Worm (Caenorhabditis elegans) whole organism, L2 larva: ENCODE results near the gene C28H8.2.

Source experiments
- C34F6.9 ChIP-seq: fragments of 150-350 bp; optimal IDR thresholded peaks from 2 replicates; lab custom pipeline; 2014; ENCODE audit warnings: missing biosample characterization, missing genetic modification characterization
- F13H6.1 ChIP-seq: sonication (generic microtip); optimal IDR thresholded peaks from 2 replicates; lab custom pipeline; 2016; ENCODE audit warnings: missing genetic modification characterization, missing compliant biosample characterization
- Y55F3AM.14 ChIP-seq: fragments of 200-800 bp; sonication (Bioruptor generic); optimal IDR thresholded peaks from 2 replicates; lab custom pipeline; 2018; ENCODE audit warnings: mild to moderate bottlenecking, missing genetic modification characterization, missing compliant biosample characterization
- ZK546.5 ChIP-seq: sonication (generic microtip); optimal IDR thresholded peaks from 2 replicates; lab custom pipeline; 2017; ENCODE audit warnings: missing biosample characterization, missing genetic modification characterization
- alr-1 ChIP-seq: fragments of 150-350 bp; optimal IDR thresholded peaks from 2 replicates; lab custom pipeline; 2014; ENCODE audit warnings: missing biosample characterization, missing genetic modification characterization
- ama-1 ChIP-seq: fragments of 150-350 bp; optimal IDR thresholded peaks from 2 replicates; lab custom pipeline; 2018; ENCODE audit warnings: inconsistent platforms
- blmp-1 ChIP-seq: sonication (generic microtip); optimal IDR thresholded peaks from 2 replicates; lab custom pipeline; 2017; ENCODE audit warnings: missing genetic modification characterization, mild to moderate bottlenecking, missing compliant biosample characterization, antibody characterized with exemption, moderate library complexity; ENCODE audit not compliant: insufficient read depth
- ceh-82 ChIP-seq: fragments of 150-350 bp; optimal IDR thresholded peaks from 2 replicates; lab custom pipeline; 2014; ENCODE audit warnings: missing biosample characterization, missing genetic modification characterization
- crh-2 ChIP-seq: sonication (generic microtip); optimal IDR thresholded peaks from 2 replicates; lab custom pipeline; 2017; ENCODE audit warnings: missing biosample characterization, missing genetic modification characterization
- dmd-4 ChIP-seq: sonication (generic microtip); optimal IDR thresholded peaks from 2 replicates; lab custom pipeline; 2017; ENCODE audit warnings: missing biosample characterization, missing genetic modification characterization
- egl-27 ChIP-seq: sonication (generic microtip); optimal IDR thresholded peaks from 3 replicates; lab custom pipeline; 2017; ENCODE audit warnings: missing biosample characterization, missing genetic modification reagents, missing genetic modification characterization
- elt-1 ChIP-seq: fragments of 150-350 bp; optimal IDR thresholded peaks from 2 replicates; lab custom pipeline; 2014; ENCODE audit warnings: missing biosample characterization, missing genetic modification characterization
- elt-3 ChIP-seq: sonication (generic microtip); optimal IDR thresholded peaks from 2 replicates; lab custom pipeline; 2017; ENCODE audit warnings: missing biosample characterization, missing genetic modification characterization
- fos-1 ChIP-seq: fragments of 150-350 bp; optimal IDR thresholded peaks from 2 replicates; lab custom pipeline; 2014; ENCODE audit warnings: missing biosample characterization, missing genetic modification characterization
- gmeb-1 ChIP-seq: fragments of 150-350 bp; optimal IDR thresholded peaks from 2 replicates; lab custom pipeline; 2014; ENCODE audit warnings: missing biosample characterization, missing genetic modification characterization
- lin-11 ChIP-seq: fragments of 150-350 bp; sonication (generic microtip); optimal IDR thresholded peaks from 2 replicates; lab custom pipeline; 2014; ENCODE audit warnings: missing biosample characterization, missing genetic modification characterization, inconsistent platforms, mixed read lengths
- lin-13 ChIP-seq: fragments of 150-350 bp; optimal IDR thresholded peaks from 2 replicates; lab custom pipeline; 2014; ENCODE audit warnings: missing biosample characterization, missing genetic modification reagents, missing genetic modification characterization
- lin-39 ChIP-seq: fragments of 150-350 bp; optimal IDR thresholded peaks from 2 replicates; lab custom pipeline; 2014; ENCODE audit warnings: missing biosample characterization, missing genetic modification reagents, missing genetic modification characterization
- lsy-2 ChIP-seq, 2 experiments: fragments of 150-350 bp in 1 of 2; sonication (generic microtip) in 1 of 2; optimal IDR thresholded peaks; 2 replicates each; lab custom pipeline; 2014 to 2017; ENCODE audit warnings: missing biosample characterization in 2 of 2, missing genetic modification characterization in 2 of 2
- mab-5 ChIP-seq: fragments of 150-350 bp; optimal IDR thresholded peaks from 2 replicates; lab custom pipeline; 2014; ENCODE audit warnings: missing biosample characterization, missing genetic modification characterization
- mdl-1 ChIP-seq, 2 experiments: fragments of 150-350 bp in 1 of 2; sonication (generic microtip) in 1 of 2; optimal IDR thresholded peaks; 2 replicates each; lab custom pipeline; 2017; ENCODE audit warnings: missing biosample characterization in 2 of 2, missing genetic modification characterization in 2 of 2
- nhr-11 ChIP-seq: fragments of 150-350 bp; optimal IDR thresholded peaks from 2 replicates; lab custom pipeline; 2014; ENCODE audit warnings: missing biosample characterization, missing genetic modification characterization
- nhr-12 ChIP-seq: fragments of 150-350 bp; optimal IDR thresholded peaks from 2 replicates; lab custom pipeline; 2014; ENCODE audit warnings: missing biosample characterization, missing genetic modification characterization
- nhr-129 ChIP-seq: fragments of 150-350 bp; optimal IDR thresholded peaks from 2 replicates; lab custom pipeline; 2014; ENCODE audit warnings: missing biosample characterization, missing genetic modification characterization
- nhr-21 ChIP-seq: fragments of 150-350 bp; optimal IDR thresholded peaks from 2 replicates; lab custom pipeline; 2014; ENCODE audit warnings: missing biosample characterization, missing genetic modification characterization
- nhr-237 ChIP-seq: fragments of 150-350 bp; optimal IDR thresholded peaks from 2 replicates; lab custom pipeline; 2014; ENCODE audit warnings: missing biosample characterization, missing genetic modification characterization
- nhr-25 ChIP-seq: fragments of 150-350 bp; sonication (generic microtip); optimal IDR thresholded peaks from 3 replicates; lab custom pipeline; 2014; ENCODE audit warnings: missing biosample characterization, missing genetic modification characterization
- nhr-6 ChIP-seq: fragments of 150-350 bp; optimal IDR thresholded peaks from 2 replicates; lab custom pipeline; 2014; ENCODE audit warnings: missing biosample characterization, missing genetic modification characterization
- nhr-77 ChIP-seq: fragments of 150-350 bp; optimal IDR thresholded peaks from 2 replicates; lab custom pipeline; 2014; ENCODE audit warnings: missing biosample characterization, missing genetic modification characterization
- peb-1 ChIP-seq: fragments of 150-350 bp; optimal IDR thresholded peaks from 2 replicates; lab custom pipeline; 2014; ENCODE audit warnings: missing biosample characterization, missing genetic modification characterization
- sem-4 ChIP-seq: fragments of 150-350 bp; optimal IDR thresholded peaks from 2 replicates; lab custom pipeline; 2014; ENCODE audit warnings: missing biosample characterization, missing genetic modification reagents, missing genetic modification characterization
- skn-1 ChIP-seq: sonication (generic microtip); optimal IDR thresholded peaks from 2 replicates; lab custom pipeline; 2017; ENCODE audit warnings: missing biosample characterization, missing genetic modification characterization
- sma-3 ChIP-seq: sonication (generic microtip); optimal IDR thresholded peaks from 2 replicates; lab custom pipeline; 2016; ENCODE audit warnings: missing genetic modification reagents, missing genetic modification characterization, missing compliant biosample characterization
- sma-9 ChIP-seq, 2 experiments: fragments of 150-350 bp in 1 of 2; sonication (generic microtip) in 1 of 2; optimal IDR thresholded peaks; 2 replicates each; lab custom pipeline; 2014 to 2016; ENCODE audit warnings: missing genetic modification characterization in 2 of 2, mild to moderate bottlenecking in 1 of 2, missing biosample characterization in 1 of 2, missing compliant biosample characterization in 1 of 2, missing genetic modification reagents in 1 of 2, moderate library complexity in 1 of 2
- snpc-4 ChIP-seq: fragments of 150-350 bp; optimal IDR thresholded peaks from 2 replicates; lab custom pipeline; 2014; ENCODE audit warnings: missing biosample characterization, missing genetic modification characterization
- unc-39 ChIP-seq: fragments of 150-350 bp; optimal IDR thresholded peaks from 2 replicates; lab custom pipeline; 2014; ENCODE audit warnings: missing biosample characterization, missing genetic modification characterization
- unc-55 ChIP-seq: fragments of 150-350 bp; sonication (generic microtip); optimal IDR thresholded peaks from 3 replicates; lab custom pipeline; 2014; ENCODE audit warnings: missing biosample characterization, missing genetic modification reagents, missing genetic modification characterization
- unc-62 ChIP-seq: fragments of 150-350 bp; optimal IDR thresholded peaks from 2 replicates; lab custom pipeline; 2014; ENCODE audit warnings: missing biosample characterization, missing genetic modification reagents, missing genetic modification characterization
- zag-1 ChIP-seq: fragments of 150-350 bp; optimal IDR thresholded peaks from 2 replicates; lab custom pipeline; 2014; ENCODE audit warnings: missing biosample characterization, missing genetic modification characterization
- ztf-11 ChIP-seq: sonication (generic microtip); optimal IDR thresholded peaks from 2 replicates; lab custom pipeline; 2017; ENCODE audit warnings: missing biosample characterization, missing genetic modification characterization
- ztf-4 ChIP-seq: fragments of 150-350 bp; optimal IDR thresholded peaks from 2 replicates; lab custom pipeline; 2014; ENCODE audit warnings: missing biosample characterization, missing genetic modification characterization

C28H8.2 gene

ce11 chrIII:5917365-5917958, 2.7 kb upstream of the C28H8.2 start (continued):
- TF ChIP-seq crh-2 (tag; lab: Kevin White, UChicago) (peak; percentile 84), snpc-4 (tag; lab: Kevin White, UChicago) (no peak), C34F6.9 (tag; lab: Kevin White, UChicago) (no peak), unc-55 (GFP tag; lab: Kevin White, UChicago) (no peak), sem-4 (tag; lab: Kevin White, UChicago) (no peak), nhr-11 (tag; lab: Kevin White, UChicago) (no peak), nhr-77 (tag; lab: Kevin White, UChicago) (no peak), nhr-6 (no peak), Y55F3AM.14 (GFP tag; lab: Kevin White, UChicago) (no peak)

- peak; percentile 25 for TF ChIP-seq fos-1 (tag; lab: Kevin White, UChicago)
- TF ChIP-seq nhr-25 (tag; lab: Kevin White, UChicago) = peak; percentile 71
- TF ChIP-seq blmp-1 (tag; lab: Kevin White, UChicago) = peak; percentile 66
- no peak for TF ChIP-seq zag-1 (tag; lab: Kevin White, UChicago)
- no peak for TF ChIP-seq ama-1
- TF ChIP-seq lsy-2 (tag; optimal IDR thresholded peaks at IDR 0.05; lab: Kevin White, UChicago) = peak in 1 of 2 experiments; percentile 33
- no peak for TF ChIP-seq ztf-11 (tag; lab: Kevin White, UChicago)
- peak; percentile 72 for TF ChIP-seq sma-3
- no peak for TF ChIP-seq skn-1 (tag; lab: Kevin White, UChicago)
- TF ChIP-seq nhr-129 (tag; lab: Kevin White, UChicago) = peak; percentile 21
- peak; percentile 84 for TF ChIP-seq sma-9 (GFP tag; optimal IDR thresholded peaks at IDR 0.05; lab: Kevin White, UChicago)
- TF ChIP-seq sma-9 (tag; optimal IDR thresholded peaks at IDR 0.05; lab: Kevin White, UChicago) = no peak
- TF ChIP-seq crh-2 (tag; lab: Kevin White, UChicago) = peak; percentile 38
- TF ChIP-seq gmeb-1 (tag; lab: Kevin White, UChicago) = peak; percentile 41
- TF ChIP-seq mab-5 (tag; lab: Kevin White, UChicago) = no peak
- no peak for TF ChIP-seq unc-55 (GFP tag; lab: Kevin White, UChicago)
- TF ChIP-seq nhr-21 (tag; lab: Kevin White, UChicago) = peak; percentile 92
- TF ChIP-seq mdl-1 (tag; optimal IDR thresholded peaks at IDR 0.05; lab: Kevin White, UChicago) = peak in 1 of 2 experiments; percentile 45
- TF ChIP-seq elt-3 (tag; lab: Kevin White, UChicago) = no peak
Measured at ce11 chrIII:5921067-5921678, 1.1 kb downstream of the C28H8.2 start.

DNA sequence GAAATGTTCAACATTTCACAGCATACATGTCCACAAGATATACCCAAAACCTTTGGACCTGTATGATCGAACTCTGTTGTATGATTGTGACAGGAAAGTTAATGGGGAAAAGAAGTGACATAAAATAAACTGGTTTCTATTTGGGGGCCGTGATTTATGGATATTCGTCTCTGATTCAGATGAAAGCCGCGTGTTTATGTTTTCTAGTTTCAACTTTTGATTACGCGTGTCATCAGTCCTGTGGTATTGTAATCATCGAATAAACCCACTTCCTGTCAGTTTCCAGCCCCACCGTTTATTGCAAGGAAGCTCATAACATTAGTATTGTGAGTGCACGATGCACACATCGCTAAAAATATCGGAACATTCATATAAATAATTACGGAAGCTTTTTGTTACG, 2.1 kb downstream of the C28H8.2 start:
- TF ChIP-seq blmp-1 (tag; lab: Kevin White, UChicago) (peak; percentile 33), sma-9 (GFP tag; optimal IDR thresholded peaks at IDR 0.05; lab: Kevin White, UChicago) (peak; percentile 73), sma-9 (tag; optimal IDR thresholded peaks at IDR 0.05; lab: Kevin White, UChicago) (no peak), sem-4 (tag; lab: Kevin White, UChicago) (no peak), nhr-25 (tag; lab: Kevin White, UChicago) (peak; percentile 83), ztf-11 (tag; lab: Kevin White, UChicago) (no peak), nhr-21 (tag; lab: Kevin White, UChicago) (peak; percentile 49), ceh-82 (no peak), sma-3 (peak; percentile 59), unc-39 (tag; lab: Kevin White, UChicago) (no peak), egl-27 (tag; lab: Kevin White, UChicago) (peak; percentile 6), nhr-129 (tag; lab: Kevin White, UChicago) (peak; percentile 3), gmeb-1 (tag; lab: Kevin White, UChicago) (peak; percentile 25), nhr-12 (tag; lab: Kevin White, UChicago) (no peak), crh-2 (tag; lab: Kevin White, UChicago) (peak; percentile 25), peb-1 (no peak)
- TF ChIP-seq, all 48 proteins: peak for 9

DNA sequence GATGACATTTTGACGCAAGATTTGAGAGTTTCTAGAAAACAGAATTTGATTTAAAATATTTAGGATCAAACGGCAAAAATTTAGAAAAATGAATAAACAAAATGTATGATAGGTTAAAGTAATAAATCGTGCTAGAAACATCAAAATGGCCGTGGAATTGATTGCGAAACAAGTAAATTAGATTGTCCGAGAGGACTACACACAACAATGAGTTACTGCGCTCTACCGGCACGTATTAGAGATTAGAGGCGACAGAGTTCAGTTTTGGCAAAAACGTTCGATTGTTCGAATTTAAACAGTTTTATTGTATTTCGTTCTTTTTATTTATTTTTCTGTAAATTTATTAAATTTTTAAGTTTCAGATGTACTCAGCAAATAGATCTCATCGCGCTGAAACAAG, 5.6 kb downstream of the C28H8.2 start, which contains the start of the genes dnc-2 and bcl-7:
Gene dnc-2 (minus strand): TSS at position 33 of the 400 bp plus-strand sequence.
Gene bcl-7 (plus strand): TSS at position 363 of the 400 bp plus-strand sequence.
- TF ChIP-seq lin-39 (tag; lab: Kevin White, UChicago) (no peak), blmp-1 (tag; lab: Kevin White, UChicago) (no peak), nhr-12 (tag; lab: Kevin White, UChicago) (no peak), C34F6.9 (tag; lab: Kevin White, UChicago) (peak; percentile 85), lin-11 (tag; lab: Kevin White, UChicago) (peak; percentile 17), mab-5 (tag; lab: Kevin White, UChicago) (no peak), lin-13 (GFP tag; lab: Kevin White, UChicago) (peak; percentile 41), crh-2 (tag; lab: Kevin White, UChicago) (peak; percentile 54), ceh-82 (no peak), mdl-1 (tag; optimal IDR thresholded peaks at IDR 0.05; lab: Kevin White, UChicago) (no peak), peb-1 (no peak), alr-1 (no peak), elt-1 (no peak), zag-1 (tag; lab: Kevin White, UChicago) (no peak), nhr-21 (tag; lab: Kevin White, UChicago) (peak; percentile 38), egl-27 (tag; lab: Kevin White, UChicago) (no peak), lsy-2 (tag; optimal IDR thresholded peaks at IDR 0.05; lab: Kevin White, UChicago) (peak; percentile 30 to 79), ztf-4 (tag; lab: Kevin White, UChicago) (no peak), unc-55 (GFP tag; lab: Kevin White, UChicago) (peak; percentile 84), nhr-77 (tag; lab: Kevin White, UChicago) (no peak), unc-62 (GFP tag; lab: Kevin White, UChicago) (no peak), nhr-11 (tag; lab: Kevin White, UChicago) (no peak), elt-3 (tag; lab: Kevin White, UChicago) (no peak), dmd-4 (no peak), nhr-237 (tag; lab: Kevin White, UChicago) (no peak), F13H6.1 (peak; percentile 26), ZK546.5 (tag; lab: Kevin White, UChicago) (no peak)
